Worm (Caenorhabditis elegans): ENCODE data around the gene che-10.

ce11 chrII:4598815-4599214 is 39.3 kb downstream of the che-10 start:
- no peak for TF ChIP-seq him-1 (tag; optimal IDR thresholded peaks at IDR 0.05)
- TF ChIP-seq W03F9.2 (tag; optimal IDR thresholded peaks at IDR 0.05), result no peak
- TF ChIP-seq dao-5 (tag; optimal IDR thresholded peaks at IDR 0.05), result no peak
